Worm (Caenorhabditis elegans): Measurements from ENCODE around the gene mex-5.

mex-5 gene

ce11 chrIV:13353143-13353773, at the start of gene mex-5, which contains the start of gene rec-8 (continued):
- TF ChIP-seq tbx-9 (tag; optimal IDR thresholded peaks at IDR 0.05; ENCODE audit: borderline replicate concordance) (no peak), dpl-1 (GFP tag; optimal IDR thresholded peaks at IDR 0.05) (peak; percentile 92), rec-8 (tag; optimal IDR thresholded peaks at IDR 0.05) (no peak), dox-1 (GFP tag; IDR thresholded peaks at IDR 0.05) (peak; percentile 57; the same call in 1 of the 2 replicates), Y95B8A.8 (GFP tag; IDR thresholded peaks at IDR 0.05) (peak; percentile 68; the same call in 1 of the 2 replicates), somi-1 (GFP tag; optimal IDR thresholded peaks at IDR 0.05) (no peak), tlf-1 (GFP tag; optimal IDR thresholded peaks at IDR 0.05) (peak; percentile 85), unc-130 (GFP tag; optimal IDR thresholded peaks at IDR 0.05) (peak; percentile 90), ztf-26 (tag; optimal IDR thresholded peaks at IDR 0.05) (no peak), snpc-1.3 (tag; optimal IDR thresholded peaks at IDR 0.05; ENCODE audit: insufficient read depth) (peak; percentile 90), cebp-2 (GFP tag; IDR thresholded peaks at IDR 0.05) (no peak), lin-40 (tag; optimal IDR thresholded peaks at IDR 0.05) (no peak), ztf-6 (GFP tag; IDR thresholded peaks at IDR 0.05) (no peak), Y53F4B.3 (GFP tag; IDR thresholded peaks at IDR 0.05) (no peak), ama-1 (optimal IDR thresholded peaks at IDR 0.05) (no peak), ama-1 (GFP tag; optimal IDR thresholded peaks at IDR 0.05) (no peak), efl-1 (GFP tag; optimal IDR thresholded peaks at IDR 0.05) (peak; percentile 98), fkh-3 (tag; optimal IDR thresholded peaks at IDR 0.05) (no peak), attf-6 (GFP tag; IDR thresholded peaks at IDR 0.05) (peak; percentile 83), pbrm-1 (GFP tag; IDR thresholded peaks at IDR 0.05) (no peak; the same call in 1 of the 2 replicates), hrde-1 (tag; optimal IDR thresholded peaks at IDR 0.05; ENCODE audit: borderline replicate concordance) (no peak), zfh-2 (GFP tag; conservative IDR thresholded peaks at IDR 0.05) (no peak), lin-35 (GFP tag; optimal IDR thresholded peaks at IDR 0.05) (peak in 2 of 3 experiments; percentile 55 to 84), mes-4 (tag; optimal IDR thresholded peaks at IDR 0.05) (no peak), bed-1 (GFP tag; IDR thresholded peaks at IDR 0.05) (no peak), Y67H2A.10 (GFP tag; conservative IDR thresholded peaks at IDR 0.05) (no peak), F55B11.4 (tag; optimal IDR thresholded peaks at IDR 0.05; ENCODE audit: borderline replicate concordance, insufficient read depth) (no peak), K12H6.12 (tag; optimal IDR thresholded peaks at IDR 0.05) (no peak), attf-5 (GFP tag; optimal IDR thresholded peaks at IDR 0.05) (no peak), zim-3 (tag; optimal IDR thresholded peaks at IDR 0.05) (no peak), madf-8 (GFP tag; conservative IDR thresholded peaks at IDR 0.05) (peak; percentile 94)

ce11 chrIV:13304786-13305185, 48.7 kb upstream of the mex-5 start:
- TF ChIP-seq nfyb-1 (GFP tag; IDR thresholded peaks at IDR 0.05), result no peak

- TF ChIP-seq hsf-1 (GFP tag; IDR thresholded peaks at IDR 0.05) (no peak), B0261.1 (tag; optimal IDR thresholded peaks at IDR 0.05) (no peak), nfya-2 (GFP tag; IDR thresholded peaks at IDR 0.05) (no peak), ztf-6 (GFP tag; IDR thresholded peaks at IDR 0.05) (no peak), B0035.1 (tag; optimal IDR thresholded peaks at IDR 0.05) (no peak), madf-8 (GFP tag; conservative IDR thresholded peaks at IDR 0.05) (no peak), F39B2.1 (GFP tag; IDR thresholded peaks at IDR 0.05) (no peak), tbp1 (GFP tag; optimal IDR thresholded peaks at IDR 0.05) (no peak), F49E8.2 (tag; optimal IDR thresholded peaks at IDR 0.05; ENCODE audit: insufficient read depth) (no peak), nhr-120 (GFP tag; IDR thresholded peaks at IDR 0.05) (no peak), die-1 (tag; optimal IDR thresholded peaks at IDR 0.05) (no peak), unc-130 (GFP tag; optimal IDR thresholded peaks at IDR 0.05) (no peak), gei-17 (GFP tag; optimal IDR thresholded peaks at IDR 0.05) (no peak), hmg-1.2 (GFP tag; IDR thresholded peaks at IDR 0.05) (no peak), ztf-26 (tag; optimal IDR thresholded peaks at IDR 0.05) (no peak), lin-40 (tag; optimal IDR thresholded peaks at IDR 0.05) (no peak), K11D2.4 (GFP tag; IDR thresholded peaks at IDR 0.05) (no peak), lin-26 (GFP tag; IDR thresholded peaks at IDR 0.05) (no peak)
These were observed 43.9 kb upstream of the mex-5 start for ce11 chrIV:13309636-13310035.
